Fruit fly (Drosophila melanogaster): ENCODE data around the gene HDAC1.

Gene HDAC1

dm6 chr3L:4606739-4607428 is 19.6 kb upstream of the HDAC1 start:
- TF ChIP-seq ey (GFP tag; optimal IDR thresholded peaks at IDR 0.05) (no peak), Dif (GFP tag; optimal IDR thresholded peaks at IDR 0.05; ENCODE audit: partially characterized antibody) (no peak), CG9705 (GFP tag; optimal IDR thresholded peaks at IDR 0.05) (no peak), CG32264 (GFP tag; optimal IDR thresholded peaks at IDR 0.05) (no peak), brk (GFP tag; optimal IDR thresholded peaks at IDR 0.05) (no peak), Rel (GFP tag; optimal IDR thresholded peaks at IDR 0.05) (no peak), Rel (tag; optimal IDR thresholded peaks at IDR 0.05) (peak; percentile 61)

dm6 chr3L:4607653-4608052 is 18.9 kb upstream of the HDAC1 start:
- TF ChIP-seq foxo (GFP tag; optimal IDR thresholded peaks at IDR 0.05) (peak in 1 of 2 experiments; percentile 23), pan (optimal IDR thresholded peaks at IDR 0.05) (peak; percentile 2), fru (GFP tag; optimal IDR thresholded peaks at IDR 0.05) (peak; percentile 24), h (GFP tag; optimal IDR thresholded peaks at IDR 0.05) (peak; percentile 32), dl (GFP tag; optimal IDR thresholded peaks at IDR 0.05; ENCODE audit: insufficient read depth in 1 of 2, partially characterized antibody in 2 of 2) (no peak), GATAd (GFP tag; optimal IDR thresholded peaks at IDR 0.05) (no peak), psq (GFP tag; optimal IDR thresholded peaks at IDR 0.05) (peak; percentile 21), lola (GFP tag; optimal IDR thresholded peaks at IDR 0.05) (no peak), ey (GFP tag; optimal IDR thresholded peaks at IDR 0.05) (peak; percentile 11), HLH106 (tag; optimal IDR thresholded peaks at IDR 0.05) (peak; percentile 41)

dm6 chr3L:4611311-4611710 is 15.2 kb upstream of the HDAC1 start:
- TF ChIP-seq fru (GFP tag; optimal IDR thresholded peaks at IDR 0.05) (peak; percentile 67), lola (GFP tag; optimal IDR thresholded peaks at IDR 0.05) (no peak), Hr83 (GFP tag; optimal IDR thresholded peaks at IDR 0.05; ENCODE audit: poor library complexity, severe bottlenecking) (no peak), br (GFP tag; optimal IDR thresholded peaks at IDR 0.05) (peak; percentile 43), Myc (optimal IDR thresholded peaks at IDR 0.05) (no peak), CG9705 (GFP tag; optimal IDR thresholded peaks at IDR 0.05) (no peak), usp (GFP tag; optimal IDR thresholded peaks at IDR 0.05) (no peak), tai (GFP tag; optimal IDR thresholded peaks at IDR 0.05) (no peak), Dif (GFP tag; optimal IDR thresholded peaks at IDR 0.05; ENCODE audit: partially characterized antibody) (no peak), GATAd (GFP tag; optimal IDR thresholded peaks at IDR 0.05) (no peak), CG32264 (GFP tag; optimal IDR thresholded peaks at IDR 0.05) (no peak), h (GFP tag; optimal IDR thresholded peaks at IDR 0.05) (peak; percentile 67), Jra (GFP tag; optimal IDR thresholded peaks at IDR 0.05) (no peak), Abd-B (GFP tag; optimal IDR thresholded peaks at IDR 0.05) (no peak), HLH106 (tag; optimal IDR thresholded peaks at IDR 0.05) (peak; percentile 40), Vsx2 (GFP tag; optimal IDR thresholded peaks at IDR 0.05; ENCODE audit: partially characterized antibody) (no peak), ey (GFP tag; optimal IDR thresholded peaks at IDR 0.05) (peak; percentile 61), Hnf4 (GFP tag; optimal IDR thresholded peaks at IDR 0.05) (peak; percentile 47), Mio (GFP tag; optimal IDR thresholded peaks at IDR 0.05) (no peak), CrebA (GFP tag; optimal IDR thresholded peaks at IDR 0.05; ENCODE audit: borderline replicate concordance) (no peak), dmrt93B (GFP tag; optimal IDR thresholded peaks at IDR 0.05) (no peak), Hr78 (GFP tag; optimal IDR thresholded peaks at IDR 0.05) (no peak), jim (GFP tag; optimal IDR thresholded peaks at IDR 0.05) (no peak), Dfd (GFP tag; optimal IDR thresholded peaks at IDR 0.05) (no peak), sage (GFP tag; optimal IDR thresholded peaks at IDR 0.05) (peak; percentile 4), sv (GFP tag; optimal IDR thresholded peaks at IDR 0.05) (peak; percentile 31), dl (GFP tag; optimal IDR thresholded peaks at IDR 0.05; ENCODE audit: insufficient read depth in 1 of 2, partially characterized antibody in 2 of 2) (no peak), pan (optimal IDR thresholded peaks at IDR 0.05) (no peak), psq (GFP tag; optimal IDR thresholded peaks at IDR 0.05) (peak; percentile 26), woc (GFP tag; optimal IDR thresholded peaks at IDR 0.05) (peak; percentile 25), Rel (GFP tag; optimal IDR thresholded peaks at IDR 0.05) (no peak), Rel (tag; optimal IDR thresholded peaks at IDR 0.05) (no peak), foxo (GFP tag; optimal IDR thresholded peaks at IDR 0.05) (peak in 1 of 2 experiments; percentile 65), Sp1 (GFP tag; optimal IDR thresholded peaks at IDR 0.05) (peak; percentile 14), N (GFP tag; optimal IDR thresholded peaks at IDR 0.05) (no peak), dsf (GFP tag; optimal IDR thresholded peaks at IDR 0.05; ENCODE audit: borderline replicate concordance) (no peak), rgr (GFP tag; optimal IDR thresholded peaks at IDR 0.05) (peak; percentile 56), OdsH (GFP tag; optimal IDR thresholded peaks at IDR 0.05) (peak; percentile 36), brk (GFP tag; optimal IDR thresholded peaks at IDR 0.05) (no peak)

Measured in whole organism, wandering third instar larva.